Worm (Caenorhabditis elegans): ENCODE results near the gene Y17G7B.22.

Gene Y17G7B.22

ce11 chrII:12058298-12058697 is 9.5 kb upstream of the Y17G7B.22 start:
- TF ChIP-seq set-16 (GFP tag; IDR thresholded peaks at IDR 0.05) (no peak), php-3 (GFP tag; IDR thresholded peaks at IDR 0.05) (no peak), aly-2 (tag; optimal IDR thresholded peaks at IDR 0.05) (no peak), aha-1 (tag) (peak; percentile 52), F44E2.7 (GFP tag; IDR thresholded peaks at IDR 0.05) (no peak), zfp-3 (GFP tag; conservative IDR thresholded peaks at IDR 0.05) (0 out of 2 replicates have a peak, but pooled peaks have one; percentile 30), F26F4.8 (GFP tag; conservative IDR thresholded peaks at IDR 0.05) (no peak), F49E8.2 (tag; optimal IDR thresholded peaks at IDR 0.05; ENCODE audit: borderline replicate concordance) (no peak), ztf-7 (tag; optimal IDR thresholded peaks at IDR 0.05) (no peak), zip-11 (GFP tag; IDR thresholded peaks at IDR 0.05) (no peak), ceh-20 (GFP tag; IDR thresholded peaks at IDR 0.05) (peak; percentile 20; the same call in 1 of the 2 replicates), duxl-1 (tag; optimal IDR thresholded peaks at IDR 0.05; ENCODE audit: poor library complexity) (peak; percentile 24), mdt-29 (GFP tag; IDR thresholded peaks at IDR 0.05) (0 out of 2 replicates have a peak, but pooled peaks have one; percentile 13)

- no peak for TF ChIP-seq dmd-9 (GFP tag; IDR thresholded peaks at IDR 0.05)
- peak; percentile 9 for TF ChIP-seq dve-1 (tag; optimal IDR thresholded peaks at IDR 0.05; ENCODE audit: insufficient read depth)
- no peak for TF ChIP-seq ceh-82 (tag; optimal IDR thresholded peaks at IDR 0.05)
- peak; percentile 52 for TF ChIP-seq mep-1 (tag; optimal IDR thresholded peaks at IDR 0.05)
- 0 out of 2 replicates have a peak, but pooled peaks have one; percentile 17 for TF ChIP-seq zfp-3 (GFP tag; conservative IDR thresholded peaks at IDR 0.05)
- 0 out of 2 replicates have a peak, but pooled peaks have one; percentile 17 for TF ChIP-seq lin-1 (GFP tag; IDR thresholded peaks at IDR 0.05)
- no peak for TF ChIP-seq cey-2 (tag; optimal IDR thresholded peaks at IDR 0.05; ENCODE audit: borderline replicate concordance, insufficient read depth)
- TF ChIP-seq hif-1 (tag; optimal IDR thresholded peaks at IDR 0.05) = peak in 1 of 2 experiments; percentile 17
- TF ChIP-seq T20F7.1 (GFP tag; optimal IDR thresholded peaks at IDR 0.05) = no peak
- TF ChIP-seq egl-43 (GFP tag; IDR thresholded peaks at IDR 0.05) = no peak
- TF ChIP-seq skn-1 (tag; optimal IDR thresholded peaks at IDR 0.05) = no peak
- TF ChIP-seq F26F4.8 (GFP tag; conservative IDR thresholded peaks at IDR 0.05) = no peak
- no peak for TF ChIP-seq dmd-8 (GFP tag; IDR thresholded peaks at IDR 0.05)
- TF ChIP-seq mxl-3 (GFP tag; optimal IDR thresholded peaks at IDR 0.05) = no peak
- TF ChIP-seq jun-1 (tag; optimal IDR thresholded peaks at IDR 0.05) = no peak
- TF ChIP-seq F37D6.2 (tag; optimal IDR thresholded peaks at IDR 0.05) = no peak
- TF ChIP-seq snpc-4 (tag; optimal IDR thresholded peaks at IDR 0.05) = no peak
These were observed 8.0 kb upstream of the Y17G7B.22 start for ce11 chrII:12059872-12060271.

- TF ChIP-seq lir-3 (tag; optimal IDR thresholded peaks at IDR 0.05) (no peak), unc-62 (GFP tag; optimal IDR thresholded peaks at IDR 0.05 in 1 of 2) (peak in 1 of 2 experiments; percentile 45), unc-62 (tag; optimal IDR thresholded peaks at IDR 0.05) (no peak)
These were observed 5.3 kb upstream of the Y17G7B.22 start, which contains the start of gene arrd-7 for ce11 chrII:12062521-12062920. Gene arrd-7 (minus strand): TSS chrII:12062621.

ce11 chrII:12063076-12063475 is 4.8 kb upstream of the Y17G7B.22 start:
- TF ChIP-seq F49E8.2 (tag; optimal IDR thresholded peaks at IDR 0.05; ENCODE audit: borderline replicate concordance) (no peak), aha-1 (tag) (no peak), pqm-1 (tag; optimal IDR thresholded peaks at IDR 0.05) (peak; percentile 91), zip-11 (GFP tag; IDR thresholded peaks at IDR 0.05) (no peak), zag-1 (tag; optimal IDR thresholded peaks at IDR 0.05) (no peak), F44E2.7 (GFP tag; IDR thresholded peaks at IDR 0.05) (no peak), nhr-42 (GFP tag; IDR thresholded peaks at IDR 0.05) (no peak), ceh-62 (tag; optimal IDR thresholded peaks at IDR 0.05) (no peak), tra-1 (GFP tag; IDR thresholded peaks at IDR 0.05) (no peak), gei-8 (GFP tag; optimal IDR thresholded peaks at IDR 0.05) (no peak), ceh-20 (GFP tag; IDR thresholded peaks at IDR 0.05) (no peak), dmd-6 (GFP tag; IDR thresholded peaks at IDR 0.05) (peak; percentile 43; the same call in 1 of the 2 replicates), ZK546.5 (tag; optimal IDR thresholded peaks at IDR 0.05) (no peak), rbr-2 (tag; optimal IDR thresholded peaks at IDR 0.05) (no peak), lin-39 (tag; optimal IDR thresholded peaks at IDR 0.05) (no peak), mdt-29 (GFP tag; IDR thresholded peaks at IDR 0.05) (no peak), T20F7.1 (GFP tag; optimal IDR thresholded peaks at IDR 0.05) (no peak), nhr-28 (tag; optimal IDR thresholded peaks at IDR 0.05) (peak; percentile 41), dmd-8 (GFP tag; IDR thresholded peaks at IDR 0.05) (no peak), lin-15B (tag; optimal IDR thresholded peaks at IDR 0.05) (no peak), lin-1 (GFP tag; IDR thresholded peaks at IDR 0.05) (no peak), aly-2 (tag; optimal IDR thresholded peaks at IDR 0.05) (no peak), sdz-12 (GFP tag; optimal IDR thresholded peaks at IDR 0.05) (no peak), lir-3 (tag; optimal IDR thresholded peaks at IDR 0.05) (no peak), set-16 (GFP tag; IDR thresholded peaks at IDR 0.05) (no peak), zfp-3 (GFP tag; conservative IDR thresholded peaks at IDR 0.05) (no peak), nhr-111 (GFP tag; optimal IDR thresholded peaks at IDR 0.05) (no peak)

Measured in whole organism, L4 larva.